Fruit fly (Drosophila melanogaster) whole organism, embryonic: ENCODE data around the gene Ccz1.

Source experiments
- Adf1 ChIP-seq: fragments of 200-800 bp; sonication (Bioruptor generic); IDR thresholded peaks from 2 replicates; pipeline ENCODE4 v1.3.6; 2022; ENCODE audit warnings: missing biosample characterization, missing genetic modification characterization
- Aef1 ChIP-seq: fragments of 200-800 bp; sonication (Bioruptor generic); IDR thresholded peaks from 3 replicates; pipeline ENCODE4 v1.3.6; 2022; ENCODE audit warnings: missing biosample characterization, missing genetic modification characterization
- CG10654 ChIP-seq: fragments of 200-800 bp; sonication (Bioruptor generic); optimal IDR thresholded peaks from 2 replicates; lab custom pipeline; 2016; ENCODE audit warnings: missing biosample characterization, missing genetic modification characterization
- CG11093 ChIP-seq: fragments of 200-800 bp; sonication (Bioruptor generic); IDR thresholded peaks from 3 replicates; pipeline ENCODE4 v1.3.6; 2022; ENCODE audit warnings: missing biosample characterization, missing genetic modification characterization
- CG1233 ChIP-seq: fragments of 200-800 bp; sonication (Bioruptor generic); optimal IDR thresholded peaks from 4 replicates; lab custom pipeline; 2018; ENCODE audit warnings: missing biosample characterization, mild to moderate bottlenecking, missing genetic modification characterization
- CG15073 ChIP-seq: fragments of 200-800 bp; sonication (Bioruptor generic); optimal IDR thresholded peaks from 2 replicates; lab custom pipeline; 2016; ENCODE audit warnings: missing biosample characterization, missing genetic modification characterization
- CG15479 ChIP-seq: fragments of 200-800 bp; sonication (Bioruptor generic); optimal IDR thresholded peaks from 3 replicates; lab custom pipeline; 2019; ENCODE audit warnings: missing biosample characterization, mild to moderate bottlenecking, missing genetic modification characterization, moderate library complexity
- CG1647 ChIP-seq: fragments of 200-800 bp; sonication (Bioruptor generic); optimal IDR thresholded peaks from 3 replicates; lab custom pipeline; 2016; ENCODE audit warnings: missing biosample characterization, missing genetic modification characterization
- CG34376 ChIP-seq: fragments of 200-800 bp; sonication (Bioruptor generic); optimal IDR thresholded peaks from 2 replicates; lab custom pipeline; 2018; ENCODE audit warnings: missing biosample characterization, mild to moderate bottlenecking, missing genetic modification characterization
- CG34422 ChIP-seq: fragments of 200-800 bp; sonication (Bioruptor generic); IDR thresholded peaks from 3 replicates; pipeline ENCODE4 v1.3.6; 2022; ENCODE audit warnings: missing biosample characterization, missing genetic modification characterization
- CG4328 ChIP-seq: fragments of 200-800 bp; sonication (Bioruptor generic); optimal IDR thresholded peaks from 3 replicates; lab custom pipeline; 2017; ENCODE audit warnings: missing biosample characterization, missing genetic modification reagents, missing genetic modification characterization
- CG43689 ChIP-seq: fragments of 200-800 bp; sonication (Bioruptor generic); IDR thresholded peaks from 2 replicates; pipeline ENCODE4 v1.3.6; 2022; ENCODE audit warnings: missing biosample characterization, missing genetic modification characterization
- CG7357 ChIP-seq: fragments of 200-800 bp; sonication (Bioruptor generic); IDR thresholded peaks from 3 replicates; pipeline ENCODE4 v1.3.6; 2022; ENCODE audit warnings: missing biosample characterization, missing genetic modification characterization
- CG7372 ChIP-seq: fragments of 200-800 bp; sonication (Bioruptor generic); IDR thresholded peaks from 2 replicates; pipeline ENCODE4 v1.3.6; 2022; ENCODE audit warnings: missing biosample characterization, missing genetic modification characterization
- CG7928 ChIP-seq: fragments of 200-800 bp; sonication (Bioruptor generic); optimal IDR thresholded peaks from 2 replicates; lab custom pipeline; 2017; ENCODE audit warnings: missing biosample characterization, mild to moderate bottlenecking, missing genetic modification characterization
- CG8290 ChIP-seq, 3 experiments: fragments of 200-800 bp; sonication (Bioruptor generic); optimal IDR thresholded peaks; 2 replicates each; lab custom pipeline; 2016 to 2019; ENCODE audit warnings: missing biosample characterization in 3 of 3, missing genetic modification characterization in 3 of 3, mild to moderate bottlenecking in 2 of 3, moderate library complexity in 1 of 3
- CG9609 ChIP-seq: fragments of 200-800 bp; sonication (Bioruptor generic); optimal IDR thresholded peaks from 3 replicates; lab custom pipeline; 2016; ENCODE audit warnings: missing biosample characterization, missing genetic modification characterization
- CHES-1-like ChIP-seq: fragments of 200-800 bp; sonication (Bioruptor generic); optimal IDR thresholded peaks from 2 replicates; lab custom pipeline; 2016; ENCODE audit warnings: missing biosample characterization, missing genetic modification characterization
- Camta ChIP-seq: fragments of 200-800 bp; sonication (Bioruptor generic); optimal IDR thresholded peaks from 2 replicates; lab custom pipeline; 2016; ENCODE audit warnings: missing biosample characterization, missing genetic modification characterization
- Elba2 ChIP-seq: fragments of 200-800 bp; sonication (Bioruptor generic); optimal IDR thresholded peaks from 3 replicates; lab custom pipeline; 2016; ENCODE audit warnings: missing biosample characterization, missing genetic modification characterization
- Fer1 ChIP-seq: fragments of 200-800 bp; sonication (Bioruptor generic); optimal IDR thresholded peaks from 2 replicates; lab custom pipeline; 2017; ENCODE audit warnings: missing biosample characterization, mild to moderate bottlenecking, missing genetic modification characterization
- Fer2 ChIP-seq: fragments of 200-800 bp; sonication (Bioruptor generic); optimal IDR thresholded peaks from 2 replicates; lab custom pipeline; 2018; ENCODE audit warnings: missing biosample characterization, mild to moderate bottlenecking, missing genetic modification characterization, moderate library complexity
- GATAe ChIP-seq: fragments of 200-800 bp; sonication (Bioruptor generic); conservative IDR thresholded peaks from 2 replicates; pipeline ENCODE4 v1.3.6; 2022; ENCODE audit warnings: missing biosample characterization, missing genetic modification characterization
- Gsc ChIP-seq: fragments of 200-800 bp; sonication (Bioruptor generic); IDR thresholded peaks from 2 replicates; pipeline ENCODE4 v1.3.6; 2022; ENCODE audit warnings: missing biosample characterization, missing genetic modification characterization
- Gug ChIP-seq: fragments of 200-800 bp; sonication (Bioruptor generic); IDR thresholded peaks from 4 replicates; pipeline ENCODE4 v1.3.6; 2022; ENCODE audit warnings: missing biosample characterization, missing genetic modification characterization
- HmgD ChIP-seq: fragments of 200-800 bp; sonication (Bioruptor generic); optimal IDR thresholded peaks from 3 replicates; lab custom pipeline; 2016; ENCODE audit warnings: missing biosample characterization, missing genetic modification characterization
- HmgZ ChIP-seq: fragments of 200-800 bp; sonication (Bioruptor generic); optimal IDR thresholded peaks from 2 replicates; lab custom pipeline; 2018; ENCODE audit warnings: missing biosample characterization, mild to moderate bottlenecking, missing genetic modification characterization
- Nf-YC ChIP-seq: fragments of 200-800 bp; optimal IDR thresholded peaks from 3 replicates; lab custom pipeline; 2019; ENCODE audit warnings: missing biosample characterization, mild to moderate bottlenecking, missing genetic modification characterization, moderate library complexity
- Oli ChIP-seq: fragments of 200-800 bp; sonication (Bioruptor generic); optimal IDR thresholded peaks from 2 replicates; lab custom pipeline; 2018; ENCODE audit warnings: missing biosample characterization, mild to moderate bottlenecking, missing genetic modification characterization, moderate library complexity
- Opbp ChIP-seq: fragments of 200-800 bp; sonication (Bioruptor generic); IDR thresholded peaks from 3 replicates; pipeline ENCODE4 v1.3.6; 2022; ENCODE audit warnings: missing biosample characterization, missing genetic modification characterization; ENCODE audit not compliant: partially characterized antibody
- Taf1 ChIP-seq: fragments of 200-800 bp; sonication (Bioruptor generic); IDR thresholded peaks from 2 replicates; pipeline ENCODE4 v1.3.6; 2022; ENCODE audit warnings: missing biosample characterization, missing genetic modification characterization
- abd-A ChIP-seq: fragments of 200-800 bp; sonication (Bioruptor generic); optimal IDR thresholded peaks from 3 replicates; lab custom pipeline; 2019; ENCODE audit warnings: missing biosample characterization, mild to moderate bottlenecking, missing genetic modification characterization, moderate library complexity
- ash1 ChIP-seq: fragments of 200-800 bp; sonication (Bioruptor generic); optimal IDR thresholded peaks from 2 replicates; lab custom pipeline; 2018; ENCODE audit warnings: missing biosample characterization, mild to moderate bottlenecking, missing genetic modification characterization
- bab2 ChIP-seq: fragments of 200-800 bp; sonication (Bioruptor generic); optimal IDR thresholded peaks from 2 replicates; lab custom pipeline; 2016; ENCODE audit warnings: missing biosample characterization, missing genetic modification characterization
- croc ChIP-seq: fragments of 200-800 bp; sonication (Bioruptor generic); conservative IDR thresholded peaks from 3 replicates; pipeline ENCODE4 v1.3.6; 2022; ENCODE audit warnings: missing biosample characterization, missing genetic modification characterization
- fd102C ChIP-seq: fragments of 200-800 bp; sonication (Bioruptor generic); optimal IDR thresholded peaks from 2 replicates; lab custom pipeline; 2018; ENCODE audit warnings: missing biosample characterization, mild to moderate bottlenecking, missing genetic modification characterization, moderate library complexity
- ftz-f1 ChIP-seq: fragments of 200-800 bp; sonication (Bioruptor generic); optimal IDR thresholded peaks from 2 replicates; lab custom pipeline; 2016; ENCODE audit warnings: missing biosample characterization, missing genetic modification characterization
- gce ChIP-seq: fragments of 200-800 bp; sonication (Bioruptor generic); IDR thresholded peaks from 3 replicates; pipeline ENCODE4 v1.3.6; 2022; ENCODE audit warnings: missing biosample characterization, missing genetic modification characterization
- lbe ChIP-seq: fragments of 200-800 bp; sonication (Bioruptor generic); optimal IDR thresholded peaks from 2 replicates; lab custom pipeline; 2016; ENCODE audit warnings: missing biosample characterization, mild to moderate bottlenecking, missing genetic modification characterization
- lola ChIP-seq, 3 experiments: fragments of >200 bp in 2 of 3; fragments of 200-800 bp in 1 of 3; sonication (Bioruptor generic) in 1 of 3; optimal IDR thresholded peaks; 2 replicates each; lab custom pipeline; 2017 to 2019; ENCODE audit warnings: missing biosample characterization in 3 of 3, missing genetic modification characterization in 3 of 3, mild to moderate bottlenecking in 1 of 3, moderate library complexity in 1 of 3
- nerfin-2 ChIP-seq: fragments of 200-800 bp; sonication (Bioruptor generic); IDR thresholded peaks from 2 replicates; pipeline ENCODE4 v1.3.6; 2022; ENCODE audit warnings: missing biosample characterization, missing genetic modification characterization; ENCODE audit not compliant: partially characterized antibody
- org-1 ChIP-seq: fragments of 200-800 bp; sonication (Bioruptor generic); optimal IDR thresholded peaks from 2 replicates; lab custom pipeline; 2017; ENCODE audit warnings: missing biosample characterization, missing genetic modification characterization
- pb ChIP-seq: fragments of 200-800 bp; sonication (Bioruptor generic); optimal IDR thresholded peaks from 3 replicates; lab custom pipeline; 2016; ENCODE audit warnings: missing biosample characterization, missing genetic modification characterization
- pros ChIP-seq: fragments of 200-800 bp; sonication (Bioruptor generic); optimal IDR thresholded peaks from 3 replicates; lab custom pipeline; 2019; ENCODE audit warnings: missing biosample characterization, mild to moderate bottlenecking, missing genetic modification characterization, moderate library complexity
- repo ChIP-seq: fragments of 200-800 bp; sonication (Bioruptor generic); optimal IDR thresholded peaks from 2 replicates; lab custom pipeline; 2016; ENCODE audit warnings: missing biosample characterization, missing genetic modification characterization
- row ChIP-seq: fragments of 200-800 bp; sonication (Bioruptor generic); IDR thresholded peaks from 3 replicates; pipeline ENCODE4 v1.3.6; 2022; ENCODE audit warnings: missing biosample characterization, missing genetic modification characterization
- shn ChIP-seq: fragments of 200-800 bp; sonication (Bioruptor generic); optimal IDR thresholded peaks from 3 replicates; lab custom pipeline; 2016; ENCODE audit warnings: missing biosample characterization, missing genetic modification characterization
- sisA ChIP-seq: fragments of 200-800 bp; sonication (Bioruptor generic); IDR thresholded peaks from 2 replicates; pipeline ENCODE4 v1.3.6; 2022; ENCODE audit warnings: missing biosample characterization, missing genetic modification characterization
- tap ChIP-seq: fragments of 200-800 bp; optimal IDR thresholded peaks from 3 replicates; lab custom pipeline; 2019; ENCODE audit warnings: missing biosample characterization, mild to moderate bottlenecking, missing genetic modification characterization, moderate library complexity
- tna ChIP-seq: fragments of 200-800 bp; sonication (Bioruptor generic); IDR thresholded peaks from 2 replicates; pipeline ENCODE4 v1.3.6; 2022; ENCODE audit warnings: missing biosample characterization, missing genetic modification characterization; ENCODE audit not compliant: partially characterized antibody
- wdn ChIP-seq: fragments of 200-800 bp; sonication (Bioruptor generic); IDR thresholded peaks from 2 replicates; pipeline ENCODE4 v1.3.6; 2022; ENCODE audit warnings: missing biosample characterization, missing genetic modification characterization
- zen2 ChIP-seq: fragments of 200-800 bp; sonication (Bioruptor generic); IDR thresholded peaks from 3 replicates; pipeline ENCODE4 v1.3.6; 2022; ENCODE audit warnings: missing biosample characterization, missing genetic modification characterization; ENCODE audit not compliant: partially characterized antibody

Gene Ccz1

dm6 chr3L:3925487-3925886, 26.5 kb upstream of the Ccz1 start (continued):
- TF ChIP-seq CG8290 (GFP tag; optimal IDR thresholded peaks at IDR 0.05; lab: Kevin White, UChicago) (no peak), CG8290 (tag; optimal IDR thresholded peaks at IDR 0.05; lab: Kevin White, UChicago) (peak in 1 of 2 experiments; percentile 45), tap (tag; lab: Kevin White, UChicago) (no peak), ash1 (GFP tag; lab: Kevin White, UChicago) (no peak), Camta (no peak), CG7928 (GFP tag; lab: Kevin White, UChicago) (no peak), CG43689 (GFP tag; lab: Robert Waterston, UW) (no peak), Fer2 (tag; lab: Kevin White, UChicago) (no peak), nerfin-2 (GFP tag; lab: Robert Waterston, UW) (no peak), zen2 (GFP tag; lab: Robert Waterston, UW) (no peak), Oli (tag; lab: Kevin White, UChicago) (no peak), pros (GFP tag; lab: Kevin White, UChicago) (no peak), Gug (GFP tag; lab: Robert Waterston, UW) (no peak), fd102C (no peak), croc (GFP tag; lab: Robert Waterston, UW) (no peak), repo (GFP tag; lab: Kevin White, UChicago) (no peak), Elba2 (GFP tag; lab: Kevin White, UChicago) (no peak), Gsc (GFP tag; lab: Robert Waterston, UW) (no peak), CG34422 (GFP tag; lab: Robert Waterston, UW) (no peak), CG7357 (GFP tag; lab: Robert Waterston, UW) (no peak), sisA (no peak), CG4328 (GFP tag; lab: Kevin White, UChicago) (no peak), CG34376 (peak; percentile 60), CG10654 (GFP tag; lab: Kevin White, UChicago) (no peak), CHES-1-like (GFP tag; lab: Kevin White, UChicago) (no peak), row (GFP tag; lab: Robert Waterston, UW) (no peak), abd-A (tag; lab: Kevin White, UChicago) (peak; percentile 29), org-1 (GFP tag; lab: Kevin White, UChicago) (no peak), Fer1 (GFP tag; lab: Kevin White, UChicago) (peak; percentile 8), HmgD (GFP tag; lab: Kevin White, UChicago) (no peak), ftz-f1 (GFP tag; lab: Kevin White, UChicago) (no peak), shn (GFP tag; lab: Kevin White, UChicago) (no peak), Aef1 (GFP tag; lab: Robert Waterston, UW) (no peak), CG1647 (GFP tag; lab: Kevin White, UChicago) (no peak), CG1233 (GFP tag; lab: Kevin White, UChicago) (no peak), CG11093 (GFP tag; lab: Robert Waterston, UW) (no peak), bab2 (GFP tag; lab: Kevin White, UChicago) (no peak), Nf-YC (tag; lab: Kevin White, UChicago) (no peak), pb (GFP tag; lab: Kevin White, UChicago) (no peak), HmgZ (tag; lab: Kevin White, UChicago) (peak; percentile 37), CG15073 (GFP tag; lab: Kevin White, UChicago) (no peak), CG9609 (GFP tag; lab: Kevin White, UChicago) (no peak), gce (GFP tag; lab: Robert Waterston, UW) (no peak), CG7372 (GFP tag; lab: Robert Waterston, UW) (no peak), wdn (no peak), lbe (no peak), GATAe (GFP tag; lab: Robert Waterston, UW) (0 out of 2 replicates have a peak, but pooled peaks have one; percentile 22), Adf1 (peak; percentile 42; the same call in 1 of the 2 replicates), lola (GFP tag; optimal IDR thresholded peaks at IDR 0.05; lab: Kevin White, UChicago) (no peak), Opbp (no peak), tna (no peak), CG15479 (GFP tag; lab: Kevin White, UChicago) (no peak), Taf1 (no peak)
